Worm (Caenorhabditis elegans) whole organism, late embryonic: ENCODE measurements around the gene ubh-1.

Experiments used
- ceh-22 ChIP-seq: sonication (generic microtip); optimal IDR thresholded peaks from 2 replicates; lab custom pipeline; 2017; ENCODE audit warnings: missing biosample characterization, missing genetic modification characterization
- ceh-34 ChIP-seq: sonication (generic microtip); optimal IDR thresholded peaks from 2 replicates; lab custom pipeline; 2016; ENCODE audit warnings: mild to moderate bottlenecking, missing genetic modification characterization, missing compliant biosample characterization
- dve-1 ChIP-seq: sonication (generic microtip); optimal IDR thresholded peaks from 2 replicates; lab custom pipeline; 2017; ENCODE audit warnings: antibody characterized with exemption, mild to moderate bottlenecking, missing genetic modification characterization, missing compliant biosample characterization
- ets-4 ChIP-seq: sonication (generic microtip); optimal IDR thresholded peaks from 2 replicates; lab custom pipeline; 2016; ENCODE audit warnings: missing genetic modification characterization, missing compliant biosample characterization
- fkh-10 ChIP-seq: fragments of 150-350 bp; optimal IDR thresholded peaks from 2 replicates; lab custom pipeline; 2014; ENCODE audit warnings: missing biosample characterization, missing genetic modification reagents, missing genetic modification characterization
- hlh-13 ChIP-seq: fragments of 200-800 bp; sonication (Bioruptor generic); optimal IDR thresholded peaks from 2 replicates; lab custom pipeline; 2018; ENCODE audit warnings: mild to moderate bottlenecking, missing genetic modification characterization, missing compliant biosample characterization
- hlh-30 ChIP-seq: sonication (generic microtip); optimal IDR thresholded peaks from 2 replicates; lab custom pipeline; 2017; ENCODE audit warnings: antibody characterized with exemption, missing genetic modification characterization, missing compliant biosample characterization; ENCODE audit not compliant: insufficient read depth
- pqm-1 ChIP-seq: sonication (generic microtip); optimal IDR thresholded peaks from 2 replicates; lab custom pipeline; 2016; ENCODE audit warnings: missing genetic modification characterization, missing compliant biosample characterization
- sox-2 ChIP-seq: fragments of 200-800 bp; sonication (Bioruptor generic); IDR thresholded peaks from 2 replicates; pipeline ENCODE4 v1.3.6; 2022; ENCODE audit warnings: missing genetic modification reagents, missing genetic modification characterization, missing compliant biosample characterization
- ttx-3 ChIP-seq: sonication (generic microtip); optimal IDR thresholded peaks from 2 replicates; lab custom pipeline; 2016; ENCODE audit warnings: missing genetic modification reagents, missing genetic modification characterization, missing compliant biosample characterization
- unc-55 ChIP-seq: sonication (generic microtip); optimal IDR thresholded peaks from 2 replicates; lab custom pipeline; 2017; ENCODE audit warnings: missing biosample characterization, missing genetic modification reagents, missing genetic modification characterization
- zip-5 ChIP-seq: sonication (generic microtip); optimal IDR thresholded peaks from 2 replicates; lab custom pipeline; 2016; ENCODE audit warnings: missing genetic modification characterization, missing compliant biosample characterization

DNA sequence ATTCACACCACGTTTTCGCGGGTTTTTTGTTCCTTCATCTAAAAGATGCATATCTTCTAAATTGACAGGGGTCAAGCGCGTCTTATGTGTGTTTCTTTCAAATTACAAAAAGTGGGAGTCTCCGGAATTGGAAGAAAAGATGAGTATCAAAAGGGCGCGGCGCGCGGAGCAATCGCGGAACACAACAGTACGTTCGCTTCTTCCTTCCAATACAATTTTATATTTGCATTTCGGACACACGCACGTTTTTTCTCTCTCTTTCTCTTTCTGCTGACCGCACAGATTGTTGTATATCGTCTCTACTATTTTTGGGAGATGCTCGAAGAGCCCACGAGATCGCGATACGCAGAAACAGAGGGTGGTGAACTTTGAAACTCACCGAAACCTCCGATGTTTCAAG, 37.1 kb upstream of the ubh-1 start:
- TF ChIP-seq ttx-3 (tag; lab: Kevin White, UChicago) (no peak), unc-55 (GFP tag; lab: Kevin White, UChicago) (no peak), ets-4 (tag; lab: Kevin White, UChicago) (no peak), fkh-10 (GFP tag; lab: Kevin White, UChicago) (no peak), pqm-1 (tag; lab: Kevin White, UChicago) (no peak), ceh-22 (tag; lab: Kevin White, UChicago) (no peak), zip-5 (no peak), dve-1 (tag; lab: Kevin White, UChicago) (no peak), hlh-30 (tag; lab: Kevin White, UChicago) (no peak), ceh-34 (tag; lab: Kevin White, UChicago) (no peak), hlh-13 (GFP tag; lab: Kevin White, UChicago) (no peak), sox-2 (GFP tag; lab: Robert Waterston, UW) (no peak)
